Fruit fly (Drosophila melanogaster) whole organism, prepupa: ENCODE results near the gene Psf1.

Experiments used
- Blimp-1 ChIP-seq: fragments of 200-800 bp; sonication (Bioruptor generic); optimal IDR thresholded peaks from 3 replicates; lab custom pipeline; 2017; ENCODE audit warnings: missing biosample characterization, missing genetic modification characterization, mild to moderate bottlenecking, moderate library complexity, missing genetic modification reagents
- CG10669 ChIP-seq: fragments of 200-800 bp; sonication (Bioruptor generic); optimal IDR thresholded peaks from 3 replicates; lab custom pipeline; 2018; ENCODE audit warnings: missing biosample characterization, mild to moderate bottlenecking, missing genetic modification characterization, moderate library complexity
- CG11902 ChIP-seq: fragments of 200-800 bp; sonication (Bioruptor generic); optimal IDR thresholded peaks from 3 replicates; lab custom pipeline; 2016; ENCODE audit warnings: missing biosample characterization, missing genetic modification characterization
- CG15336 ChIP-seq: fragments of 200-800 bp; sonication (Bioruptor generic); IDR thresholded peaks from 2 replicates; pipeline ENCODE4 v1.3.6; 2022; ENCODE audit warnings: missing biosample characterization, missing genetic modification characterization
- CG16779 ChIP-seq: fragments of 200-800 bp; sonication (Bioruptor generic); optimal IDR thresholded peaks from 3 replicates; lab custom pipeline; 2017; ENCODE audit warnings: missing biosample characterization, mild to moderate bottlenecking, missing genetic modification characterization
- CG32006 ChIP-seq: fragments of 200-800 bp; sonication (Bioruptor generic); optimal IDR thresholded peaks from 3 replicates; lab custom pipeline; 2017; ENCODE audit warnings: missing biosample characterization, mild to moderate bottlenecking, missing genetic modification characterization
- CG34406 ChIP-seq: fragments of 200-800 bp; sonication (Bioruptor generic); optimal IDR thresholded peaks from 3 replicates; lab custom pipeline; 2016; ENCODE audit warnings: missing biosample characterization, missing genetic modification characterization
- CG6276 ChIP-seq: fragments of 200-800 bp; sonication (Bioruptor generic); optimal IDR thresholded peaks from 2 replicates; lab custom pipeline; 2017; ENCODE audit warnings: missing biosample characterization, mild to moderate bottlenecking, missing genetic modification characterization
- CG6792 ChIP-seq: fragments of 200-800 bp; sonication (Bioruptor generic); optimal IDR thresholded peaks from 3 replicates; lab custom pipeline; 2016; ENCODE audit warnings: missing biosample characterization, missing genetic modification characterization
- CG6808 ChIP-seq: fragments of 200-800 bp; sonication (Bioruptor generic); optimal IDR thresholded peaks from 3 replicates; lab custom pipeline; 2017; ENCODE audit warnings: missing biosample characterization, missing genetic modification characterization, mild to moderate bottlenecking, moderate library complexity, missing genetic modification reagents
- CG6854 ChIP-seq: fragments of 200-800 bp; sonication (Bioruptor generic); optimal IDR thresholded peaks from 2 replicates; lab custom pipeline; 2017; ENCODE audit warnings: missing biosample characterization, mild to moderate bottlenecking, missing genetic modification characterization
- CG7368 ChIP-seq: fragments of 200-800 bp; sonication (Bioruptor generic); optimal IDR thresholded peaks from 3 replicates; lab custom pipeline; 2016; ENCODE audit warnings: missing biosample characterization, missing genetic modification characterization
- CG8119 ChIP-seq: fragments of 200-800 bp; sonication (Bioruptor generic); IDR thresholded peaks from 3 replicates; pipeline ENCODE4 v1.3.6; 2022; ENCODE audit warnings: missing biosample characterization, missing genetic modification characterization
- CG8319 ChIP-seq: fragments of 200-800 bp; sonication (Bioruptor generic); optimal IDR thresholded peaks from 3 replicates; lab custom pipeline; 2016; ENCODE audit warnings: missing biosample characterization, missing genetic modification characterization
- CG8632 ChIP-seq: fragments of 200-800 bp; sonication (Bioruptor generic); optimal IDR thresholded peaks from 3 replicates; lab custom pipeline; 2016; ENCODE audit warnings: missing biosample characterization, missing genetic modification characterization
- Eip78C ChIP-seq: fragments of 200-800 bp; sonication (Bioruptor generic); peaks from one replicate; lab custom pipeline; 2016; ENCODE audit warnings: missing biosample characterization, missing genetic modification characterization
- Eip93F ChIP-seq: fragments of 200-800 bp; sonication (Bioruptor generic); optimal IDR thresholded peaks from 2 replicates; lab custom pipeline; 2016; ENCODE audit warnings: missing biosample characterization, mild to moderate bottlenecking, missing genetic modification characterization
- Ets21C ChIP-seq: fragments of 200-800 bp; sonication (Bioruptor generic); optimal IDR thresholded peaks from 3 replicates; lab custom pipeline; 2016; ENCODE audit warnings: missing biosample characterization, missing genetic modification characterization
- Ets96B ChIP-seq: fragments of 200-800 bp; optimal IDR thresholded peaks from 2 replicates; lab custom pipeline; 2019; ENCODE audit warnings: missing biosample characterization, mild to moderate bottlenecking, missing genetic modification characterization, moderate library complexity
- Gug ChIP-seq: fragments of 200-800 bp; sonication (Bioruptor generic); IDR thresholded peaks from 2 replicates; pipeline ENCODE4 v1.3.6; 2022; ENCODE audit warnings: missing biosample characterization, missing genetic modification characterization
- Hr38 ChIP-seq: sonication (Bioruptor generic); optimal IDR thresholded peaks from 2 replicates; lab custom pipeline; 2016; ENCODE audit warnings: missing biosample characterization, missing genetic modification characterization
- Hr39 ChIP-seq: fragments of 200-800 bp; sonication (Bioruptor generic); optimal IDR thresholded peaks from 2 replicates; lab custom pipeline; 2016; ENCODE audit warnings: missing biosample characterization, missing genetic modification characterization
- Lpt ChIP-seq: fragments of 200-800 bp; sonication (Bioruptor generic); optimal IDR thresholded peaks from 3 replicates; lab custom pipeline; 2016; ENCODE audit warnings: missing biosample characterization, missing genetic modification characterization
- Sox102F ChIP-seq: fragments of 200-800 bp; sonication (Bioruptor generic); optimal IDR thresholded peaks from 2 replicates; lab custom pipeline; 2016; ENCODE audit warnings: missing biosample characterization, mild to moderate bottlenecking, missing genetic modification characterization
- Sox14 ChIP-seq: fragments of 200-800 bp; sonication (Bioruptor generic); optimal IDR thresholded peaks from 3 replicates; lab custom pipeline; 2016; ENCODE audit warnings: missing biosample characterization, missing genetic modification characterization
- Sox15 ChIP-seq: fragments of 200-800 bp; sonication (Bioruptor generic); optimal IDR thresholded peaks from 3 replicates; lab custom pipeline; 2016; ENCODE audit warnings: missing biosample characterization, missing genetic modification characterization
- acj6 ChIP-seq: fragments of 200-800 bp; sonication (Bioruptor generic); optimal IDR thresholded peaks from 3 replicates; lab custom pipeline; 2016; ENCODE audit warnings: missing biosample characterization, missing genetic modification characterization
- cyc ChIP-seq: fragments of 200-800 bp; sonication (Bioruptor generic); optimal IDR thresholded peaks from 3 replicates; lab custom pipeline; 2016; ENCODE audit warnings: missing biosample characterization, missing genetic modification characterization
- dac ChIP-seq: fragments of 200-800 bp; sonication (Bioruptor generic); optimal IDR thresholded peaks from 2 replicates; lab custom pipeline; 2017; ENCODE audit warnings: missing biosample characterization, mild to moderate bottlenecking, missing genetic modification characterization
- dsx ChIP-seq: fragments of 200-800 bp; optimal IDR thresholded peaks from 3 replicates; lab custom pipeline; 2019; ENCODE audit warnings: missing biosample characterization, mild to moderate bottlenecking, missing genetic modification characterization, moderate library complexity; ENCODE audit not compliant: poor library complexity, severe bottlenecking
- eg ChIP-seq: fragments of 200-800 bp; sonication (Bioruptor generic); IDR thresholded peaks from 3 replicates; pipeline ENCODE4 v1.3.6; 2022; ENCODE audit warnings: missing biosample characterization, missing genetic modification characterization
- fd59A ChIP-seq: fragments of 200-800 bp; sonication (Bioruptor generic); optimal IDR thresholded peaks from 2 replicates; lab custom pipeline; 2017; ENCODE audit warnings: missing biosample characterization, mild to moderate bottlenecking, missing genetic modification characterization, missing genetic modification reagents
- fkh ChIP-seq: fragments of 200-800 bp; sonication (Bioruptor generic); optimal IDR thresholded peaks from 3 replicates; lab custom pipeline; 2017; ENCODE audit warnings: missing biosample characterization, mild to moderate bottlenecking, missing genetic modification characterization, moderate library complexity
- lz ChIP-seq: fragments of 200-800 bp; sonication (Bioruptor generic); optimal IDR thresholded peaks from 3 replicates; lab custom pipeline; 2016; ENCODE audit warnings: missing biosample characterization, missing genetic modification characterization
- net ChIP-seq: fragments of 200-800 bp; sonication (Bioruptor generic); optimal IDR thresholded peaks from 3 replicates; lab custom pipeline; 2016; ENCODE audit warnings: missing biosample characterization, missing genetic modification characterization
- pdm3 ChIP-seq: fragments of 200-800 bp; sonication (Bioruptor generic); optimal IDR thresholded peaks from 3 replicates; lab custom pipeline; 2016; ENCODE audit warnings: missing biosample characterization, missing genetic modification characterization
- salr ChIP-seq, 2 experiments: fragments of 200-800 bp; sonication (Bioruptor generic); optimal IDR thresholded peaks; 3 replicates each; lab custom pipeline; 2016 to 2018; ENCODE audit warnings: missing biosample characterization in 2 of 2, missing genetic modification characterization in 2 of 2, mild to moderate bottlenecking in 1 of 2
- ss ChIP-seq, 2 experiments: fragments of 200-800 bp; sonication (Bioruptor generic); optimal IDR thresholded peaks; 2 replicates in 1 of 2; 3 replicates in 1 of 2; lab custom pipeline; 2017 to 2018; ENCODE audit warnings: mild to moderate bottlenecking in 2 of 2, missing biosample characterization in 2 of 2, missing genetic modification characterization in 2 of 2, moderate library complexity in 1 of 2
- svp ChIP-seq: fragments of 200-800 bp; sonication (Bioruptor generic); peaks from one replicate; lab custom pipeline; 2016; ENCODE audit warnings: missing biosample characterization, missing genetic modification characterization

The Psf1 gene

DNA sequence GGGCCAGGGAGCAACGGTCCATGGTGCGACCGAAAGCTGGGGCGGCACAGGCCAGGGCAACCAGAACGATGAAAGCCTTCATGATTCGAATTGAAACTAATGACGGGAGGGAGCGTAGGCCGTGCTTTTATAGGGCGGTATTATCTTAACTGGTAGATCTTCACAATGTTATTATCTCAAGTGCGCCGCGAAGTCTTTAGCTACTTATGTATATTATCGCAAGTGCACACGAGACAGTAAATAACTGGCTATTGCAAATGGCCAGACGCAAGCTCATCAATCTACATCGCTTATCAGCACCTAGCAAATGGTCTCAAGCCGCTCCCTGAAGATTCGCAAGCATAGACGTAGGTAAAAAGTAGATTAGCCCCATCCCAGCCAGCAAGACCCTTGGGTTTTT is 36.4 kb downstream of the Psf1 start, which contains the start of gene LysD:
LysD (minus strand) TSS at position 101 of the 400 bp plus-strand sequence.
- TF ChIP-seq Sox15 (GFP tag; lab: Kevin White, UChicago) = no peak
- TF ChIP-seq dac (GFP tag; lab: Kevin White, UChicago) = no peak
- no peak for TF ChIP-seq CG10669 (GFP tag; lab: Kevin White, UChicago)
- TF ChIP-seq Blimp-1 = no peak
- no peak for TF ChIP-seq Hr39 (GFP tag; lab: Kevin White, UChicago)
- no peak for TF ChIP-seq CG11902 (GFP tag; lab: Kevin White, UChicago)

DNA sequence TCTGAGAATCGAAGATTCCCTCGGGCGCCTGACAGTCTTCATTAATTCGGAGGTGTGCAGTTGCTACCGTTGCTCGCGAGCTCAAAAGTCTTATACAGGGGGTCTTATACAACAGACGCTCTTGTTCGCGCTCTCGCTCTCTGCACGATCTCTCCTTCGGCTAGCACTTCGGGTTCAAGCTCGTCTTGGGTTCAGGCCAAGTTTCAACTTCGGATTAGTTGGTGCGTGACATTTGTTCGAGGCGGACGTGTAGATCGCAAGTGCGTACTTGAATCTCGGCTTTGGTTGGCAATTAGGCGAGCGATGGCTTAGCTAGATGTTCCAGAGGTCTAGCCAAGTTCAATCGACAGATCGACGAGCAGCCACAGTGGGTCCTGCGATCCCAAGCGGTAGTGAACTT is 39.3 kb downstream of the Psf1 start:
- TF ChIP-seq Eip93F (GFP tag; lab: Kevin White, UChicago) (no peak), Hr38 (GFP tag; lab: Kevin White, UChicago) (no peak), CG7368 (no peak), ss (GFP tag; optimal IDR thresholded peaks at IDR 0.05; lab: Kevin White, UChicago) (peak in 1 of 2 experiments; percentile 26), CG8119 (peak; percentile 28; the same call in 1 of the 3 replicates), CG16779 (tag; lab: Kevin White, UChicago) (no peak), CG32006 (GFP tag; lab: Kevin White, UChicago) (no peak), Eip78C (GFP tag; lab: Kevin White, UChicago) (peak; percentile 63), CG15336 (GFP tag; lab: Robert Waterston, UW) (no peak), Lpt (peak; percentile 23), lz (GFP tag; lab: Kevin White, UChicago) (no peak), Ets96B (tag; lab: Kevin White, UChicago) (no peak), CG8319 (GFP tag; lab: Kevin White, UChicago) (no peak), svp (GFP tag; lab: Kevin White, UChicago) (peak; percentile 57), net (GFP tag; lab: Kevin White, UChicago) (peak; percentile 4), fd59A (no peak), CG8632 (no peak), eg (GFP tag; lab: Robert Waterston, UW) (0 out of 3 replicates have a peak, but pooled peaks have one; percentile 43), salr (GFP tag; optimal IDR thresholded peaks at IDR 0.05; lab: Kevin White, UChicago) (no peak), Gug (GFP tag; lab: Robert Waterston, UW) (no peak)

DNA sequence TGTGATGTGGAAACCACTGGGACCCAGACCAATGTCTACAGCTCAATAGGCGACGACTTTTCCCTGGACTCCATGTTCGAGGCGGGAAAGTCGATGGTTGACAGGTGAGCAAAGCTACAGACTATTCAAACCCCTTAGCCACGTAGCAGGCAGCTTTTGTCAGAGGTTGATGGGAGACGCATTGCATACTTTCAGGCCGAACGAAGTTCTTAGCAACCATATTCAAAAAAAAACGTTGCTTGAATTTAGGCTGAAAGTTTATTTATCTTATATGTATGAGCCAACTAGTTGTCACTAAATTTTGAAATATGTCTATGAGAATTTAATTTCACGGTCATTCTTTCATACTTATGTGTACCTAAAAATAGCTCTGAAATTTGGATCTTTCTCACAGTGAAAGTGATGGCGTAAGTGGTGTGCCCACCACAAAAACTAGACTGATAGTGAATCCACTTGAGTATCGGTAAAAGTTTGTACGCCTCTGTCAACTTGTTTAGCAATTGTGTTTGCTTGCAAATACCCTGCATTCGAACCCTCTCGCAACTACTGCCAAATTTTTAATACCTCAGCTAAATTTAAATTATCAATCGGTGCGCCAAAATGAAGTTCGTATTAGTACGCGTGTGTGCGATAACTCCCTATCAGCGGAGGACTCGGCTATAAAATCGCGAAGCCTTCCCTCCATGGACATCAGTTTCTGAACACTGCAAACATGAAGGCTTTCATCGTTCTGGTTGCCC is 40.6 kb downstream of the Psf1 start, which contains the start of gene LysB:
LysB (plus strand) TSS at position 690 of the 740 bp plus-strand sequence.
- TF ChIP-seq net (GFP tag; lab: Kevin White, UChicago) (no peak), fkh (GFP tag; lab: Kevin White, UChicago) (peak; percentile 33), CG8632 (no peak), CG6276 (GFP tag; lab: Kevin White, UChicago) (no peak), ss (GFP tag; optimal IDR thresholded peaks at IDR 0.05; lab: Kevin White, UChicago) (no peak)

DNA sequence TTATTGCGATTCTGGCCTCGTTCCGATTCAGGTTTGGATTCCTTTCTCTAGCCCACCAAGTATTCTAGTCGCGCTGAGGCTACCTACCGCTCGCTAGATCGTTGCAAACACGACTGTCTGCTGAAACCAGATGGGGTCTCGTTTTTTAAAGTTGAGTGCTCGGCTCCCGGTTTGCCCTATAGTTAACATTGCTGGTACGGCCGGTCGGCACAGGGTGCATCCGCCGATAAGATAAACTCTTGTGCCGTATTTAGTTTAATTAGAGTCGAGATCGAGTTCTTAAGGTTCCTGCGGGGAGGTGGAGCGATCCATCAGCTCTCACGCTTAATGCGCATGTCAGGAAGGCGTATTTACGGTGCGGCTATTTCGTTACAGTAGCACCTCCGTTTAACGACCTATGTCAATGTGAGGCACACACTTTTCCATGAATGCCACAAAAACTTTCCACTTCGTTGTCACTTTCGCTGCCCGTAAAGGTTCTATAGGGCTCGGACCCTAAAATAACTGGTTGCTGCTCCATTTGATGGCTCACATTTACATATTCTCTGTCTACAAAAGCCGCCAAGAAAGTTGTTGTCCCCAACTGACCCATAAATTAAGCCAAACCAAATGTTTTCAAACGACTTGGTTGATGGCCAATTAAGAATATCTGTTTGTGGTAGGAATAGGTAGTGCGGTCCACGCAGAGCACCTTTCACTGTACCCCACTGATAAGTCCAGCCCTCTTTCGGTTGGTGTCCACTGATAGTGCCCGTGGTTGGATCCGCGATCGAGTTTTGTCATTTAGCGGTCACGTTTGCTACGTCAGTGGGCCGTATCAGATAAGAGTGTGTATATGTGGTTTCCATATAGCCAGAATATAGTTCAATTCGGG is 42.6 kb downstream of the Psf1 start, which contains the start of gene CG9119:
CG9119 (minus strand) TSS at position 122 of the 874 bp plus-strand sequence.
- TF ChIP-seq dac (GFP tag; lab: Kevin White, UChicago) (no peak), CG6808 (GFP tag; lab: Kevin White, UChicago) (no peak), lz (GFP tag; lab: Kevin White, UChicago) (peak; percentile 24), eg (GFP tag; lab: Robert Waterston, UW) (no peak), Ets21C (no peak), CG15336 (GFP tag; lab: Robert Waterston, UW) (no peak), acj6 (GFP tag; lab: Kevin White, UChicago) (peak; percentile 27), CG16779 (tag; lab: Kevin White, UChicago) (no peak), CG10669 (GFP tag; lab: Kevin White, UChicago) (peak; percentile 24), CG6854 (GFP tag; lab: Kevin White, UChicago) (no peak), CG34406 (GFP tag; lab: Kevin White, UChicago) (peak; percentile 21), Sox15 (GFP tag; lab: Kevin White, UChicago) (no peak), Sox14 (no peak), Blimp-1 (no peak), pdm3 (peak; percentile 35), CG7368 (no peak), dsx (GFP tag; lab: Kevin White, UChicago) (peak; percentile 6), cyc (GFP tag; lab: Kevin White, UChicago) (peak; percentile 5), fd59A (peak; percentile 33), CG6792 (GFP tag; lab: Kevin White, UChicago) (peak; percentile 29), Eip93F (GFP tag; lab: Kevin White, UChicago) (no peak), Ets96B (tag; lab: Kevin White, UChicago) (peak; percentile 3), CG11902 (GFP tag; lab: Kevin White, UChicago) (peak; percentile 14), svp (GFP tag; lab: Kevin White, UChicago) (peak; percentile 56), Sox102F (no peak), CG6276 (GFP tag; lab: Kevin White, UChicago) (peak; percentile 3)
